Worm (Caenorhabditis elegans) whole organism, mixed stage, embryonic: Measurements from ENCODE around the gene B0454.26.

Source experiments
- blmp-1 ChIP-seq: fragments of 150-350 bp; optimal IDR thresholded peaks from 2 replicates; lab custom pipeline; 2014; ENCODE audit warnings: missing biosample characterization, missing genetic modification characterization
- elt-1 ChIP-seq: sonication (generic microtip); optimal IDR thresholded peaks from 2 replicates; lab custom pipeline; 2017; ENCODE audit warnings: missing genetic modification characterization, mild to moderate bottlenecking, missing compliant biosample characterization, antibody characterized with exemption, moderate library complexity, borderline replicate concordance; ENCODE audit not compliant: insufficient read depth
- elt-3 ChIP-seq: fragments of 150-350 bp; optimal IDR thresholded peaks from 2 replicates; lab custom pipeline; 2014; ENCODE audit warnings: missing biosample characterization, missing genetic modification characterization
- lin-13 ChIP-seq: fragments of 150-350 bp; optimal IDR thresholded peaks from 2 replicates; lab custom pipeline; 2014; ENCODE audit warnings: missing biosample characterization, missing genetic modification characterization
- lsy-2 ChIP-seq: fragments of 150-350 bp; optimal IDR thresholded peaks from 2 replicates; lab custom pipeline; 2014; ENCODE audit warnings: missing biosample characterization, missing genetic modification characterization
- nhr-237 ChIP-seq: fragments of 150-350 bp; optimal IDR thresholded peaks from 2 replicates; lab custom pipeline; 2014; ENCODE audit warnings: missing biosample characterization, missing genetic modification characterization
- pha-4 ChIP-seq: fragments of 150-350 bp; optimal IDR thresholded peaks from 2 replicates; lab custom pipeline; 2018; ENCODE audit warnings: missing biosample characterization, missing genetic modification reagents, missing genetic modification characterization
- snpc-4 ChIP-seq: fragments of 150-350 bp; optimal IDR thresholded peaks from 2 replicates; lab custom pipeline; 2014; ENCODE audit warnings: missing biosample characterization, missing genetic modification characterization

DNA sequence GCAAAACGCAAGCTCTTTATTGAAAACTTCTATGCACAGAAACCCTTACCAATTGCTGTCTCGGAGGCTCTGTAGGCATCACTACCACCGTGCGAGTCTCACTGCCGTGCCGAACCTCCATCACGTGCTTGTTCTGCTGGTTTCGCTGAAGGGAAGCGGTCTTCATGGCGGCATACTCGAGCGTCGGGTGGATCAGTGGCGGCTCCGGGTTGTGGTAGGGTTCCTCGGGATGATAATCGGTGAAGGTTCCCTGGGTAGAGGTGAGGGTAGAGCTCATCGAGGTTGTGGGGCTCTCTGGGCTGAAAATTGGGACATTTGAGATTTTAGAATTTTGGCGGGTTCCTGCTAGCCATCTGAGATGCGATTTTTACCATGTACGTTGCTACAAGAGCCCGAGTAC, 14.5 kb upstream of the B0454.26 start:
- no peak for TF ChIP-seq nhr-237 (tag; lab: Kevin White, UChicago)
- TF ChIP-seq lsy-2 (tag; lab: Kevin White, UChicago), result no peak
- TF ChIP-seq lin-13 (tag; lab: Kevin White, UChicago), result no peak
- TF ChIP-seq elt-3, result no peak
- TF ChIP-seq snpc-4 (tag; lab: Kevin White, UChicago), result no peak
- TF ChIP-seq pha-4, result no peak
- TF ChIP-seq blmp-1 (tag; lab: Kevin White, UChicago), result no peak
- TF ChIP-seq elt-1 (tag; lab: Kevin White, UChicago), result no peak
